Worm (Caenorhabditis elegans) whole organism, L4/young adult: ENCODE data around the gene nlp-14.

Source experiments
- W03F9.2 ChIP-seq: fragments of 150-350 bp; optimal IDR thresholded peaks from 2 replicates; lab custom pipeline; 2014; ENCODE audit warnings: missing biosample characterization, missing genetic modification characterization
- dao-5 ChIP-seq: sonication (generic microtip); optimal IDR thresholded peaks from 2 replicates; lab custom pipeline; 2016; ENCODE audit warnings: missing genotype, missing genetic modification characterization, moderate library complexity, missing compliant biosample characterization
- him-1 ChIP-seq: sonication (generic microtip); optimal IDR thresholded peaks from 2 replicates; lab custom pipeline; 2016; ENCODE audit warnings: missing genotype, missing genetic modification reagents, missing genetic modification characterization, missing compliant biosample characterization

- TF ChIP-seq W03F9.2 (tag; lab: Kevin White, UChicago): no peak
- TF ChIP-seq dao-5 (tag; lab: Kevin White, UChicago): no peak
- TF ChIP-seq him-1: no peak
These were observed 50.0 kb downstream of the nlp-14 start, which contains the start of the genes ubc-22 and ubc-21 for ce11 chrX:8869112-8869675.
